Fruit fly (Drosophila melanogaster) whole organism, embryonic: ENCODE results near the gene dmGlut.

ENCODE experiments used
- Bdp1 ChIP-seq: fragments of 200-800 bp; sonication (Bioruptor generic); optimal IDR thresholded peaks from 3 replicates; lab custom pipeline; 2016; ENCODE audit warnings: missing biosample characterization, missing genetic modification characterization
- CG10274 ChIP-seq: fragments of 200-800 bp; sonication (Bioruptor generic); optimal IDR thresholded peaks from 3 replicates; lab custom pipeline; 2017; ENCODE audit warnings: missing biosample characterization, mild to moderate bottlenecking, missing genetic modification characterization
- CG14860 ChIP-seq: fragments of 200-800 bp; sonication (Bioruptor generic); IDR thresholded peaks from 3 replicates; pipeline ENCODE4 v1.3.6; 2022; ENCODE audit warnings: missing biosample characterization, missing genetic modification characterization; ENCODE audit not compliant: partially characterized antibody
- CG16815 ChIP-seq: fragments of 200-800 bp; sonication (Bioruptor generic); optimal IDR thresholded peaks from 3 replicates; lab custom pipeline; 2017; ENCODE audit warnings: missing biosample characterization, mild to moderate bottlenecking, missing genetic modification characterization
- CG17186 ChIP-seq: fragments of 200-800 bp; sonication (Bioruptor generic); optimal IDR thresholded peaks from 3 replicates; lab custom pipeline; 2017; ENCODE audit warnings: missing biosample characterization, missing genetic modification reagents, missing genetic modification characterization
- CG30403 ChIP-seq: fragments of 200-800 bp; sonication (Bioruptor generic); optimal IDR thresholded peaks from 3 replicates; lab custom pipeline; 2016; ENCODE audit warnings: missing biosample characterization, missing genetic modification characterization
- CG3065 ChIP-seq: fragments of 200-800 bp; sonication (Bioruptor generic); optimal IDR thresholded peaks from 2 replicates; lab custom pipeline; 2016; ENCODE audit warnings: missing biosample characterization, missing genetic modification characterization
- CG31388 ChIP-seq: fragments of 200-800 bp; sonication (Bioruptor generic); optimal IDR thresholded peaks from 2 replicates; lab custom pipeline; 2016; ENCODE audit warnings: missing biosample characterization, missing genetic modification characterization
- CG3838 ChIP-seq: fragments of 200-800 bp; sonication (Bioruptor generic); optimal IDR thresholded peaks from 3 replicates; lab custom pipeline; 2016; ENCODE audit warnings: missing biosample characterization, missing genetic modification characterization
- CG43689 ChIP-seq: fragments of 200-800 bp; sonication (Bioruptor generic); IDR thresholded peaks from 2 replicates; pipeline ENCODE4 v1.3.6; 2022; ENCODE audit warnings: missing biosample characterization, missing genetic modification characterization
- CG4424 ChIP-seq: fragments of 200-800 bp; sonication (Bioruptor generic); optimal IDR thresholded peaks from 3 replicates; lab custom pipeline; 2016; ENCODE audit warnings: missing biosample characterization, missing genetic modification characterization
- CG6175 ChIP-seq: fragments of 200-800 bp; sonication (Bioruptor generic); IDR thresholded peaks from 3 replicates; pipeline ENCODE4 v1.3.6; 2022; ENCODE audit warnings: missing biosample characterization, missing genetic modification characterization
- CG6654 ChIP-seq: fragments of 200-800 bp; sonication (Bioruptor generic); optimal IDR thresholded peaks from 2 replicates; lab custom pipeline; 2017; ENCODE audit warnings: missing biosample characterization, mild to moderate bottlenecking, missing genetic modification characterization
- CG6683 ChIP-seq: fragments of 200-800 bp; sonication (Bioruptor generic); optimal IDR thresholded peaks from 2 replicates; lab custom pipeline; 2017; ENCODE audit warnings: missing biosample characterization, mild to moderate bottlenecking, missing genetic modification characterization, missing genetic modification reagents
- CG8388 ChIP-seq: fragments of 200-800 bp; sonication (Bioruptor generic); optimal IDR thresholded peaks from 2 replicates; lab custom pipeline; 2019; ENCODE audit warnings: missing biosample characterization, mild to moderate bottlenecking, missing genetic modification characterization, moderate library complexity
- CG9609 ChIP-seq: fragments of 200-800 bp; sonication (Bioruptor generic); optimal IDR thresholded peaks from 3 replicates; lab custom pipeline; 2016; ENCODE audit warnings: missing biosample characterization, missing genetic modification characterization
- CG9727 ChIP-seq: fragments of 200-800 bp; sonication (Bioruptor generic); optimal IDR thresholded peaks from 3 replicates; lab custom pipeline; 2017; ENCODE audit warnings: missing biosample characterization, mild to moderate bottlenecking, missing genetic modification characterization
- Camta ChIP-seq: fragments of 200-800 bp; sonication (Bioruptor generic); optimal IDR thresholded peaks from 2 replicates; lab custom pipeline; 2016; ENCODE audit warnings: missing biosample characterization, missing genetic modification characterization
- HLH4C ChIP-seq: fragments of 200-800 bp; sonication (Bioruptor generic); IDR thresholded peaks from 3 replicates; pipeline ENCODE4 v1.3.6; 2022; ENCODE audit warnings: missing biosample characterization, missing genetic modification characterization; ENCODE audit not compliant: partially characterized antibody
- HLH54F ChIP-seq: fragments of 200-800 bp; sonication (Bioruptor generic); optimal IDR thresholded peaks from 3 replicates; lab custom pipeline; 2016; ENCODE audit warnings: missing biosample characterization, missing genetic modification characterization
- Hey ChIP-seq: fragments of 200-800 bp; sonication (Bioruptor generic); optimal IDR thresholded peaks from 3 replicates; lab custom pipeline; 2018; ENCODE audit warnings: missing biosample characterization, mild to moderate bottlenecking, missing genetic modification characterization
- MBD-R2 ChIP-seq: fragments of 200-800 bp; sonication (Bioruptor generic); IDR thresholded peaks from 2 replicates; pipeline ENCODE4 v1.3.6; 2022; ENCODE audit warnings: missing biosample characterization, missing genetic modification characterization
- Poxn ChIP-seq: fragments of 200-800 bp; sonication (Bioruptor generic); IDR thresholded peaks from 2 replicates; pipeline ENCODE4 v1.3.6; 2022; ENCODE audit warnings: missing biosample characterization, missing genetic modification characterization
- Rx ChIP-seq: fragments of 200-800 bp; sonication (Bioruptor generic); IDR thresholded peaks from 2 replicates; pipeline ENCODE4 v1.3.6; 2022; ENCODE audit warnings: missing biosample characterization, missing genetic modification characterization
- Trl ChIP-seq, 3 experiments: fragments of >200 bp in 2 of 3; fragments of 200-800 bp in 1 of 3; sonication (Bioruptor generic) in 1 of 3; optimal IDR thresholded peaks; 2 replicates in 1 of 3; 3 replicates in 2 of 3; lab custom pipeline; 2016 to 2017; ENCODE audit warnings: missing biosample characterization in 1 of 3, missing genetic modification characterization in 1 of 3
- Usf ChIP-seq: fragments of 200-800 bp; sonication (Bioruptor generic); optimal IDR thresholded peaks from 2 replicates; lab custom pipeline; 2017; ENCODE audit warnings: missing genotype, missing biosample characterization, missing genetic modification characterization
- az2 ChIP-seq: fragments of 200-800 bp; sonication (Bioruptor generic); optimal IDR thresholded peaks from 3 replicates; lab custom pipeline; 2016; ENCODE audit warnings: missing biosample characterization, missing genetic modification characterization
- bowl ChIP-seq: fragments of 200-800 bp; sonication (Bioruptor generic); IDR thresholded peaks from 2 replicates; pipeline ENCODE4 v1.3.6; 2022; ENCODE audit warnings: missing biosample characterization, missing genetic modification characterization
- crol ChIP-seq: fragments of 200-800 bp; sonication (Bioruptor generic); IDR thresholded peaks from 2 replicates; pipeline ENCODE4 v1.3.6; 2022; ENCODE audit warnings: missing biosample characterization, missing genetic modification characterization
- danr ChIP-seq: fragments of 200-800 bp; sonication (Bioruptor generic); IDR thresholded peaks from 2 replicates; pipeline ENCODE4 v1.3.6; 2022; ENCODE audit warnings: missing biosample characterization, missing genetic modification characterization
- eyg ChIP-seq: fragments of 200-800 bp; sonication (Bioruptor generic); optimal IDR thresholded peaks from 3 replicates; lab custom pipeline; 2016; ENCODE audit warnings: missing biosample characterization, missing genetic modification characterization
- gcm ChIP-seq: fragments of 200-800 bp; sonication (Bioruptor generic); optimal IDR thresholded peaks from 2 replicates; lab custom pipeline; 2019; ENCODE audit warnings: missing biosample characterization, mild to moderate bottlenecking, missing genetic modification characterization, moderate library complexity
- grn ChIP-seq: fragments of 200-800 bp; sonication (Bioruptor generic); optimal IDR thresholded peaks from 3 replicates; lab custom pipeline; 2017; ENCODE audit warnings: missing biosample characterization, missing genetic modification characterization
- h ChIP-seq: fragments of >200 bp; optimal IDR thresholded peaks from 2 replicates; lab custom pipeline; 2017
- hkb ChIP-seq, 2 experiments: fragments of 200-800 bp in 1 of 2; fragments of >200 bp in 1 of 2; sonication (Bioruptor generic) in 1 of 2; IDR thresholded peaks in 1 of 2; optimal IDR thresholded peaks in 1 of 2; 2 replicates each; pipeline versions ENCODE4 v1.3.6 to Lab custom; 2017 to 2022; ENCODE audit warnings: missing biosample characterization in 1 of 2, missing genetic modification characterization in 1 of 2
- jigr1 ChIP-seq: fragments of 200-800 bp; sonication (Bioruptor generic); IDR thresholded peaks from 3 replicates; pipeline ENCODE4 v1.3.6; 2022; ENCODE audit warnings: missing biosample characterization, missing genetic modification characterization
- kah ChIP-seq: fragments of 200-800 bp; sonication (Bioruptor generic); optimal IDR thresholded peaks from 2 replicates; lab custom pipeline; 2018; ENCODE audit warnings: missing biosample characterization, mild to moderate bottlenecking, missing genetic modification characterization
- ken ChIP-seq: fragments of 200-800 bp; sonication (Bioruptor generic); IDR thresholded peaks from 3 replicates; pipeline ENCODE4 v1.3.6; 2022; ENCODE audit warnings: missing biosample characterization, missing genetic modification characterization
- lola ChIP-seq, 3 experiments: fragments of >200 bp in 2 of 3; fragments of 200-800 bp in 1 of 3; sonication (Bioruptor generic) in 1 of 3; optimal IDR thresholded peaks; 2 replicates each; lab custom pipeline; 2017 to 2019; ENCODE audit warnings: missing biosample characterization in 3 of 3, missing genetic modification characterization in 3 of 3, mild to moderate bottlenecking in 1 of 3, moderate library complexity in 1 of 3
- lov ChIP-seq, 2 experiments: fragments of 200-800 bp in 1 of 2; fragments of >200 bp in 1 of 2; sonication (Bioruptor generic) in 1 of 2; IDR thresholded peaks in 1 of 2; optimal IDR thresholded peaks in 1 of 2; 2 replicates in 1 of 2; 3 replicates in 1 of 2; pipeline versions ENCODE4 v1.3.6 to Lab custom; 2017 to 2022; ENCODE audit warnings: missing biosample characterization in 1 of 2, missing genetic modification characterization in 1 of 2
- mam ChIP-seq: fragments of 200-800 bp; sonication (Bioruptor generic); optimal IDR thresholded peaks from 3 replicates; lab custom pipeline; 2016; ENCODE audit warnings: missing biosample characterization, missing genetic modification characterization
- onecut ChIP-seq: fragments of 200-800 bp; sonication (Bioruptor generic); IDR thresholded peaks from 2 replicates; pipeline ENCODE4 v1.3.6; 2022; ENCODE audit warnings: missing biosample characterization, missing genetic modification characterization
- org-1 ChIP-seq: fragments of 200-800 bp; sonication (Bioruptor generic); optimal IDR thresholded peaks from 2 replicates; lab custom pipeline; 2017; ENCODE audit warnings: missing biosample characterization, missing genetic modification characterization
- phol ChIP-seq: fragments of 200-800 bp; sonication (Bioruptor generic); optimal IDR thresholded peaks from 3 replicates; lab custom pipeline; 2018; ENCODE audit warnings: missing biosample characterization, mild to moderate bottlenecking, missing genetic modification characterization, moderate library complexity
- pita ChIP-seq: fragments of 200-800 bp; sonication (Bioruptor generic); optimal IDR thresholded peaks from 2 replicates; lab custom pipeline; 2017; ENCODE audit warnings: missing biosample characterization, mild to moderate bottlenecking, missing genetic modification characterization
- slp2 ChIP-seq: fragments of 200-800 bp; sonication (Bioruptor generic); optimal IDR thresholded peaks from 2 replicates; lab custom pipeline; 2016; ENCODE audit warnings: missing biosample characterization, missing genetic modification characterization
- sr ChIP-seq: fragments of 200-800 bp; sonication (Bioruptor generic); IDR thresholded peaks from 3 replicates; pipeline ENCODE4 v1.3.6; 2022; ENCODE audit warnings: missing biosample characterization, missing genetic modification characterization
- vvl ChIP-seq: fragments of 200-800 bp; sonication (Bioruptor generic); IDR thresholded peaks from 2 replicates; pipeline ENCODE4 v1.3.6; 2022; ENCODE audit warnings: missing biosample characterization, missing genetic modification characterization
- zen2 ChIP-seq: fragments of 200-800 bp; sonication (Bioruptor generic); IDR thresholded peaks from 3 replicates; pipeline ENCODE4 v1.3.6; 2022; ENCODE audit warnings: missing biosample characterization, missing genetic modification characterization; ENCODE audit not compliant: partially characterized antibody

The dmGlut gene

DNA sequence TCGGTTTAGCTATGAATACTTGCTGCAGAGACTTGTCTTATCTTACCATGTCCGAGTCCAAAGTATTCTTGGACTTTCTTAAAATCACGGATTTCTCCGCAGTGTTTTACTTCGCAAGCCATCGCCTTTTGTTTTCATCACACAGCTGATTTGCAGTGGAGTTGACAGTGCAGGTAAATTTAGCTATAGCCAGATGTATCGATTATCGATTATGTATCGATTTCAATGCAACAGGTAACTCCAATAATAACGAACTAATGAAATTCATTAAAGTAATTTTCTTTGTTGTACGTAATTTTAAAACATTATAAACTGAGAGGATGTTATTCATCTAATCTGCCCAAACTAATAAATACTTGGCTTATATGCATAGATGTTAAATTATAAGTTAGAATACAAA, 35.8 kb downstream of the dmGlut start, which contains the start of gene Rab3-GAP (continued):
- TF ChIP-seq az2 (peak; percentile 33), CG3838 (no peak), danr (GFP tag; lab: Robert Waterston, UW) (no peak), org-1 (GFP tag; lab: Kevin White, UChicago) (no peak), onecut (GFP tag; lab: Robert Waterston, UW) (peak; percentile 29; the same call in 1 of the 2 replicates), zen2 (peak; percentile 55; the same call in 2 of the 3 replicates), CG6654 (no peak), CG9727 (GFP tag; lab: Kevin White, UChicago) (no peak), CG4424 (peak; percentile 46), HLH54F (GFP tag; lab: Kevin White, UChicago) (no peak), gcm (GFP tag; lab: Kevin White, UChicago) (peak; percentile 22), phol (peak; percentile 36), sr (GFP tag; lab: Robert Waterston, UW) (no peak), Poxn (GFP tag; lab: Robert Waterston, UW) (no peak), CG8388 (GFP tag; lab: Kevin White, UChicago) (peak; percentile 15), Bdp1 (GFP tag; lab: Kevin White, UChicago) (no peak), lov (optimal IDR thresholded peaks at IDR 0.05; lab: Kevin White, UChicago) (no peak), lov (GFP tag; IDR thresholded peaks at IDR 0.05; lab: Robert Waterston, UW) (no peak), CG17186 (GFP tag; lab: Kevin White, UChicago) (no peak), HLH4C (GFP tag; lab: Robert Waterston, UW) (peak; percentile 48), crol (GFP tag; lab: Robert Waterston, UW) (no peak), lola (GFP tag; optimal IDR thresholded peaks at IDR 0.05; lab: Kevin White, UChicago) (peak in 1 of 3 experiments; percentile 27), CG9609 (no peak), MBD-R2 (GFP tag; lab: Robert Waterston, UW) (peak; percentile 82)

dm6 chr2L:12065683-12066386, 38.6 kb downstream of the dmGlut start:
- TF ChIP-seq CG31388 (GFP tag; lab: Kevin White, UChicago) (no peak), CG3838 (no peak), CG14860 (GFP tag; lab: Robert Waterston, UW) (no peak), CG30403 (GFP tag; lab: Kevin White, UChicago) (peak; percentile 11), h (lab: Kevin White, UChicago) (no peak), CG10274 (no peak), mam (GFP tag; lab: Kevin White, UChicago) (no peak), kah (no peak), CG6683 (GFP tag; lab: Kevin White, UChicago) (no peak), CG16815 (peak; percentile 33), Rx (GFP tag; lab: Robert Waterston, UW) (no peak), vvl (peak; percentile 62; the same call in 1 of the 2 replicates), Usf (GFP tag; lab: Kevin White, UChicago) (no peak), eyg (GFP tag; lab: Kevin White, UChicago) (no peak), grn (no peak), slp2 (GFP tag; lab: Kevin White, UChicago) (no peak), CG43689 (no peak), bowl (GFP tag; lab: Robert Waterston, UW) (no peak), Hey (tag; lab: Kevin White, UChicago) (no peak), jigr1 (GFP tag; lab: Robert Waterston, UW) (no peak), hkb (optimal IDR thresholded peaks at IDR 0.05; lab: Kevin White, UChicago) (no peak), hkb (GFP tag; IDR thresholded peaks at IDR 0.05; lab: Robert Waterston, UW) (no peak), CG6654 (no peak), CG6175 (GFP tag; lab: Robert Waterston, UW) (no peak), pita (GFP tag; lab: Kevin White, UChicago) (no peak), Camta (no peak), ken (GFP tag; lab: Robert Waterston, UW) (0 out of 3 replicates have a peak, but pooled peaks have one; percentile 8), CG3065 (GFP tag; lab: Kevin White, UChicago) (no peak), Trl (optimal IDR thresholded peaks at IDR 0.05; lab: Kevin White, UChicago) (peak in 1 of 2 experiments; percentile 39), Trl (GFP tag; optimal IDR thresholded peaks at IDR 0.05; lab: Kevin White, UChicago) (no peak)
